Fruit fly (Drosophila melanogaster) whole organism, embryonic: ENCODE measurements around the gene CG33514.

Experiments used
- CG10147 ChIP-seq: fragments of 200-800 bp; sonication (Bioruptor generic); optimal IDR thresholded peaks from 2 replicates; lab custom pipeline; 2019; ENCODE audit warnings: missing biosample characterization, mild to moderate bottlenecking, missing genetic modification characterization, moderate library complexity
- CG10431 ChIP-seq: fragments of 200-800 bp; sonication (Bioruptor generic); optimal IDR thresholded peaks from 3 replicates; lab custom pipeline; 2018; ENCODE audit warnings: missing biosample characterization, mild to moderate bottlenecking, missing genetic modification characterization
- CG12155 ChIP-seq: fragments of 200-800 bp; sonication (Bioruptor generic); optimal IDR thresholded peaks from 3 replicates; lab custom pipeline; 2016; ENCODE audit warnings: missing biosample characterization, missing genetic modification characterization
- CG12236 ChIP-seq: fragments of 200-800 bp; sonication (Bioruptor generic); optimal IDR thresholded peaks from 2 replicates; lab custom pipeline; 2016; ENCODE audit warnings: missing biosample characterization, missing genetic modification characterization
- CG13123 ChIP-seq: fragments of 200-800 bp; sonication (Bioruptor generic); optimal IDR thresholded peaks from 2 replicates; lab custom pipeline; 2016; ENCODE audit warnings: missing biosample characterization, missing genetic modification characterization
- CG13624 ChIP-seq: fragments of 200-800 bp; sonication (Bioruptor generic); optimal IDR thresholded peaks from 2 replicates; lab custom pipeline; 2016; ENCODE audit warnings: missing biosample characterization, missing genetic modification characterization
- CG15011 ChIP-seq: fragments of 200-800 bp; sonication (Bioruptor generic); optimal IDR thresholded peaks from 3 replicates; lab custom pipeline; 2018; ENCODE audit warnings: missing biosample characterization, mild to moderate bottlenecking, missing genetic modification characterization
- CG2875 ChIP-seq: fragments of 200-800 bp; sonication (Bioruptor generic); optimal IDR thresholded peaks from 2 replicates; lab custom pipeline; 2017; ENCODE audit warnings: missing biosample characterization, mild to moderate bottlenecking, missing genetic modification characterization, missing genetic modification reagents
- CG31441 ChIP-seq: fragments of 200-800 bp; sonication (Bioruptor generic); IDR thresholded peaks from 2 replicates; pipeline ENCODE4 v1.3.6; 2022; ENCODE audit warnings: missing biosample characterization, missing genetic modification characterization
- CG3281 ChIP-seq: fragments of 200-800 bp; sonication (Bioruptor generic); optimal IDR thresholded peaks from 3 replicates; lab custom pipeline; 2017; ENCODE audit warnings: missing biosample characterization, mild to moderate bottlenecking, missing genetic modification characterization
- CG4282 ChIP-seq: fragments of 200-800 bp; sonication (Bioruptor generic); optimal IDR thresholded peaks from 2 replicates; lab custom pipeline; 2016; ENCODE audit warnings: missing biosample characterization, missing genetic modification characterization
- CG6813 ChIP-seq: fragments of 200-800 bp; sonication (Bioruptor generic); optimal IDR thresholded peaks from 2 replicates; lab custom pipeline; 2017; ENCODE audit warnings: missing biosample characterization, missing genetic modification characterization, mild to moderate bottlenecking, moderate library complexity, missing genetic modification reagents
- CG6854 ChIP-seq: fragments of 200-800 bp; sonication (Bioruptor generic); optimal IDR thresholded peaks from 3 replicates; lab custom pipeline; 2017; ENCODE audit warnings: missing biosample characterization, mild to moderate bottlenecking, missing genetic modification characterization
- CG7372 ChIP-seq: fragments of 200-800 bp; sonication (Bioruptor generic); IDR thresholded peaks from 2 replicates; pipeline ENCODE4 v1.3.6; 2022; ENCODE audit warnings: missing biosample characterization, missing genetic modification characterization
- CG7556 ChIP-seq: fragments of 200-800 bp; sonication (Bioruptor generic); optimal IDR thresholded peaks from 2 replicates; lab custom pipeline; 2017; ENCODE audit warnings: missing biosample characterization, mild to moderate bottlenecking, missing genetic modification characterization
- CG8281 ChIP-seq: fragments of 200-800 bp; sonication (Bioruptor generic); optimal IDR thresholded peaks from 2 replicates; lab custom pipeline; 2018; ENCODE audit warnings: missing biosample characterization, mild to moderate bottlenecking, missing genetic modification characterization, moderate library complexity
- CG8765 ChIP-seq: fragments of 200-800 bp; sonication (Bioruptor generic); IDR thresholded peaks from 2 replicates; pipeline ENCODE4 v1.3.6; 2022; ENCODE audit warnings: missing biosample characterization, missing genetic modification characterization
- CG8944 ChIP-seq: fragments of 200-800 bp; sonication (Bioruptor generic); optimal IDR thresholded peaks from 3 replicates; lab custom pipeline; 2016; ENCODE audit warnings: missing biosample characterization, missing genetic modification characterization
- CHES-1-like ChIP-seq: fragments of 200-800 bp; sonication (Bioruptor generic); optimal IDR thresholded peaks from 2 replicates; lab custom pipeline; 2016; ENCODE audit warnings: missing biosample characterization, missing genetic modification characterization
- CTCF ChIP-seq: fragments of 200-800 bp; sonication (Bioruptor generic); optimal IDR thresholded peaks from 2 replicates; lab custom pipeline; 2017; ENCODE audit warnings: missing biosample characterization, mild to moderate bottlenecking, missing genetic modification characterization, moderate library complexity
- Dad ChIP-seq: fragments of 200-800 bp; sonication (Bioruptor generic); optimal IDR thresholded peaks from 3 replicates; lab custom pipeline; 2016; ENCODE audit warnings: missing biosample characterization, missing genetic modification characterization
- Dip2 ChIP-seq: fragments of 200-800 bp; sonication (Bioruptor generic); IDR thresholded peaks from 2 replicates; pipeline ENCODE4 v1.3.6; 2022; ENCODE audit warnings: missing biosample characterization, missing genetic modification characterization
- Doc3 ChIP-seq: fragments of 200-800 bp; sonication (Bioruptor generic); IDR thresholded peaks from 3 replicates; pipeline ENCODE4 v1.3.6; 2022; ENCODE audit warnings: missing biosample characterization, missing genetic modification characterization; ENCODE audit not compliant: partially characterized antibody
- E2f2 ChIP-seq: fragments of 200-800 bp; sonication (Bioruptor generic); IDR thresholded peaks from 2 replicates; pipeline ENCODE4 v1.3.6; 2022; ENCODE audit warnings: missing biosample characterization, missing genetic modification characterization
- Eip74EF ChIP-seq, 2 experiments: fragments of 200-800 bp in 1 of 2; fragments of >200 bp in 1 of 2; sonication (Bioruptor generic) in 1 of 2; optimal IDR thresholded peaks; 2 replicates each; lab custom pipeline; 2017 to 2019; ENCODE audit warnings: missing biosample characterization in 2 of 2, missing genetic modification characterization in 2 of 2, mild to moderate bottlenecking in 1 of 2, moderate library complexity in 1 of 2
- Ets65A ChIP-seq: fragments of 200-800 bp; sonication (Bioruptor generic); peaks from one replicate; lab custom pipeline; 2016; ENCODE audit warnings: missing biosample characterization, missing genetic modification characterization
- GATAe ChIP-seq: fragments of 200-800 bp; sonication (Bioruptor generic); conservative IDR thresholded peaks from 2 replicates; pipeline ENCODE4 v1.3.6; 2022; ENCODE audit warnings: missing biosample characterization, missing genetic modification characterization
- Hand ChIP-seq: fragments of 200-800 bp; sonication (Bioruptor generic); optimal IDR thresholded peaks from 2 replicates; lab custom pipeline; 2017; ENCODE audit warnings: mild to moderate bottlenecking, missing biosample characterization, missing genetic modification reagents, missing genetic modification characterization
- HmgZ ChIP-seq: fragments of 200-800 bp; sonication (Bioruptor generic); optimal IDR thresholded peaks from 2 replicates; lab custom pipeline; 2018; ENCODE audit warnings: missing biosample characterization, mild to moderate bottlenecking, missing genetic modification characterization
- Med ChIP-seq: fragments of 200-800 bp; sonication (Bioruptor generic); peaks from one replicate; lab custom pipeline; 2016; ENCODE audit warnings: missing biosample characterization, missing genetic modification characterization, mild to moderate bottlenecking, inconsistent platforms, moderate library complexity
- Myb ChIP-seq: fragments of 200-800 bp; sonication (Bioruptor generic); optimal IDR thresholded peaks from 2 replicates; lab custom pipeline; 2016; ENCODE audit warnings: missing biosample characterization, missing genetic modification characterization
- Side ChIP-seq: fragments of 200-800 bp; sonication (Bioruptor generic); optimal IDR thresholded peaks from 2 replicates; lab custom pipeline; 2016; ENCODE audit warnings: missing biosample characterization, missing genetic modification characterization
- Sox100B ChIP-seq: fragments of 200-800 bp; sonication (Bioruptor generic); optimal IDR thresholded peaks from 3 replicates; lab custom pipeline; 2018; ENCODE audit warnings: missing biosample characterization, mild to moderate bottlenecking, missing genetic modification characterization
- Spps ChIP-seq: fragments of 200-800 bp; sonication (Bioruptor generic); optimal IDR thresholded peaks from 2 replicates; lab custom pipeline; 2018; ENCODE audit warnings: missing biosample characterization, mild to moderate bottlenecking, missing genetic modification characterization
- YL-1 ChIP-seq: fragments of 200-800 bp; sonication (Bioruptor generic); optimal IDR thresholded peaks from 3 replicates; lab custom pipeline; 2017; ENCODE audit warnings: missing biosample characterization, mild to moderate bottlenecking, missing genetic modification characterization
- bbx ChIP-seq: fragments of 200-800 bp; sonication (Bioruptor generic); IDR thresholded peaks from 2 replicates; pipeline ENCODE4 v1.3.6; 2022; ENCODE audit warnings: missing biosample characterization, missing genetic modification characterization; ENCODE audit not compliant: partially characterized antibody
- br ChIP-seq: fragments of >200 bp; optimal IDR thresholded peaks from 2 replicates; lab custom pipeline; 2017
- cg ChIP-seq: fragments of 200-800 bp; sonication (Bioruptor generic); optimal IDR thresholded peaks from 3 replicates; lab custom pipeline; 2019; ENCODE audit warnings: missing biosample characterization, mild to moderate bottlenecking, missing genetic modification characterization, moderate library complexity
- danr ChIP-seq: fragments of 200-800 bp; sonication (Bioruptor generic); IDR thresholded peaks from 2 replicates; pipeline ENCODE4 v1.3.6; 2022; ENCODE audit warnings: missing biosample characterization, missing genetic modification characterization
- ems ChIP-seq: fragments of 200-800 bp; sonication (Bioruptor generic); optimal IDR thresholded peaks from 3 replicates; lab custom pipeline; 2016; ENCODE audit warnings: missing biosample characterization, missing genetic modification characterization
- en ChIP-seq: fragments of 200-800 bp; sonication (Bioruptor generic); optimal IDR thresholded peaks from 2 replicates; lab custom pipeline; 2016; ENCODE audit warnings: missing biosample characterization, missing genetic modification characterization
- ftz-f1 ChIP-seq: fragments of 200-800 bp; sonication (Bioruptor generic); optimal IDR thresholded peaks from 2 replicates; lab custom pipeline; 2016; ENCODE audit warnings: missing biosample characterization, missing genetic modification characterization
- fu2 ChIP-seq: fragments of 200-800 bp; sonication (Bioruptor generic); optimal IDR thresholded peaks from 2 replicates; lab custom pipeline; 2016; ENCODE audit warnings: missing biosample characterization, missing genetic modification characterization
- gcm2 ChIP-seq: fragments of 200-800 bp; sonication (Bioruptor generic); optimal IDR thresholded peaks from 2 replicates; lab custom pipeline; 2016; ENCODE audit warnings: missing biosample characterization, missing genetic modification characterization
- ken ChIP-seq: fragments of 200-800 bp; sonication (Bioruptor generic); IDR thresholded peaks from 3 replicates; pipeline ENCODE4 v1.3.6; 2022; ENCODE audit warnings: missing biosample characterization, missing genetic modification characterization
- mld ChIP-seq: fragments of 200-800 bp; sonication (Bioruptor generic); IDR thresholded peaks from 3 replicates; pipeline ENCODE4 v1.3.6; 2022; ENCODE audit warnings: missing biosample characterization, missing genetic modification characterization; ENCODE audit not compliant: partially characterized antibody
- pb ChIP-seq: fragments of 200-800 bp; sonication (Bioruptor generic); optimal IDR thresholded peaks from 3 replicates; lab custom pipeline; 2016; ENCODE audit warnings: missing biosample characterization, missing genetic modification characterization
- phol ChIP-seq: fragments of 200-800 bp; sonication (Bioruptor generic); optimal IDR thresholded peaks from 3 replicates; lab custom pipeline; 2018; ENCODE audit warnings: missing biosample characterization, mild to moderate bottlenecking, missing genetic modification characterization, moderate library complexity
- ssp ChIP-seq: fragments of 200-800 bp; sonication (Bioruptor generic); IDR thresholded peaks from 2 replicates; pipeline ENCODE4 v1.3.6; 2022; ENCODE audit warnings: missing biosample characterization, missing genetic modification characterization
- stc ChIP-seq: fragments of 200-800 bp; sonication (Bioruptor generic); IDR thresholded peaks from 2 replicates; pipeline ENCODE4 v1.3.6; 2022; ENCODE audit warnings: missing biosample characterization, missing genetic modification characterization
- trem ChIP-seq: fragments of 200-800 bp; optimal IDR thresholded peaks from 3 replicates; lab custom pipeline; 2019; ENCODE audit warnings: missing biosample characterization, mild to moderate bottlenecking, missing genetic modification characterization, moderate library complexity
- twi ChIP-seq: fragments of 200-800 bp; optimal IDR thresholded peaks from 2 replicates; lab custom pipeline; 2019; ENCODE audit warnings: missing biosample characterization, mild to moderate bottlenecking, missing genetic modification characterization, moderate library complexity
- vvl ChIP-seq: fragments of 200-800 bp; sonication (Bioruptor generic); IDR thresholded peaks from 2 replicates; pipeline ENCODE4 v1.3.6; 2022; ENCODE audit warnings: missing biosample characterization, missing genetic modification characterization
- z ChIP-seq: fragments of 200-800 bp; sonication (Bioruptor generic); IDR thresholded peaks from 3 replicates; pipeline ENCODE4 v1.3.6; 2022; ENCODE audit warnings: missing biosample characterization, missing genetic modification characterization

CG33514 gene

DNA sequence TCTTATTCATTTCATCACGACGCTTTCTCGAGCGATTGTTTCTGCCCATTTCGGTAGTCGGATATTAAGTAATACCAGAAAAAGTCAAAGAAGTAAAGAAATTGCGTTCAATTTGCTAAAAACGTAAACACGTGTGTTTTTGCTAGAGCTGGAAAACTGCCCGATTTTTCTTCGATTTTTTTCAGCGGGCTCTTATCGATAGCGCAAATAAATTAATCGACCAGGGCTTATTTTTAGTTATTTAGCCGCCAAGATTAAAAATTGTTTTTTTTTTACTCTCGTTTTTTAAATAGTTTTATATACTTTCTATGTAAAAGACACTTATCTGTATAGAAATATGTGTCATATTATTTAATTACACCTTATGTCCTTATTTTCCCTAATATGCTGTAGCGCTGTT lies 40.7 kb downstream of the CG33514 start, which contains the start of gene CG15019 (continued):
- no peak for TF ChIP-seq gcm2 (GFP tag; lab: Kevin White, UChicago)
- no peak for TF ChIP-seq CG31441 (GFP tag; lab: Robert Waterston, UW)
- TF ChIP-seq Myb (GFP tag; lab: Kevin White, UChicago): no peak
- peak; percentile 64 for TF ChIP-seq YL-1 (GFP tag; lab: Kevin White, UChicago)
- TF ChIP-seq twi: no peak
- TF ChIP-seq CG12155 (GFP tag; lab: Kevin White, UChicago): no peak
- TF ChIP-seq Med (GFP tag; lab: Kevin White, UChicago): peak; percentile 27
- TF ChIP-seq CG8281 (tag; lab: Kevin White, UChicago): no peak
- no peak for TF ChIP-seq CG10431 (GFP tag; lab: Kevin White, UChicago)
- no peak for TF ChIP-seq br (lab: Kevin White, UChicago)
- TF ChIP-seq CG13624 (GFP tag; lab: Kevin White, UChicago): peak; percentile 20
- no peak for TF ChIP-seq CG6813 (GFP tag; lab: Kevin White, UChicago)
- TF ChIP-seq trem (tag; lab: Kevin White, UChicago): peak; percentile 10
- TF ChIP-seq HmgZ (tag; lab: Kevin White, UChicago): no peak
- no peak for TF ChIP-seq danr
- TF ChIP-seq Doc3 (GFP tag; lab: Robert Waterston, UW): peak; percentile 50; the same call in 1 of the 3 replicates
- no peak for TF ChIP-seq CG12236 (GFP tag; lab: Kevin White, UChicago)
- no peak for TF ChIP-seq Sox100B
- no peak for TF ChIP-seq vvl (GFP tag; lab: Robert Waterston, UW)
- TF ChIP-seq ems (GFP tag; lab: Kevin White, UChicago): no peak
- no peak for TF ChIP-seq z (GFP tag; lab: Robert Waterston, UW)
- no peak for TF ChIP-seq CG13123 (GFP tag; lab: Kevin White, UChicago)
- TF ChIP-seq Ets65A: no peak
- TF ChIP-seq CG3281 (GFP tag; lab: Kevin White, UChicago): no peak
- TF ChIP-seq Side (GFP tag; lab: Kevin White, UChicago): no peak
- no peak for TF ChIP-seq CG15011 (GFP tag; lab: Kevin White, UChicago)
- no peak for TF ChIP-seq CTCF (GFP tag; lab: Kevin White, UChicago)
- no peak for TF ChIP-seq cg (GFP tag; lab: Kevin White, UChicago)
- no peak for TF ChIP-seq CHES-1-like (GFP tag; lab: Kevin White, UChicago)
- TF ChIP-seq Dad: no peak
- no peak for TF ChIP-seq CG10147 (GFP tag; lab: Kevin White, UChicago)
- TF ChIP-seq CG8944 (GFP tag; lab: Kevin White, UChicago): no peak
- TF ChIP-seq Hand (GFP tag; lab: Kevin White, UChicago): no peak
- TF ChIP-seq CG8765 (GFP tag; lab: Robert Waterston, UW): no peak
- no peak for TF ChIP-seq CG7372 (GFP tag; lab: Robert Waterston, UW)
- no peak for TF ChIP-seq Eip74EF (GFP tag; optimal IDR thresholded peaks at IDR 0.05; lab: Kevin White, UChicago)
- TF ChIP-seq ssp (GFP tag; lab: Robert Waterston, UW): no peak
- no peak for TF ChIP-seq ftz-f1
- TF ChIP-seq ken (GFP tag; lab: Robert Waterston, UW): no peak
- no peak for TF ChIP-seq GATAe (GFP tag; lab: Robert Waterston, UW)
- TF ChIP-seq phol (tag; lab: Kevin White, UChicago): peak; percentile 4
- no peak for TF ChIP-seq Dip2 (GFP tag; lab: Robert Waterston, UW)
- TF ChIP-seq Spps: no peak
- no peak for TF ChIP-seq stc (GFP tag; lab: Robert Waterston, UW)
- peak; percentile 95 for TF ChIP-seq E2f2 (GFP tag; lab: Robert Waterston, UW)
- TF ChIP-seq CG4282 (GFP tag; lab: Kevin White, UChicago): no peak
- TF ChIP-seq bbx (GFP tag; lab: Robert Waterston, UW): peak; percentile 82
- no peak for TF ChIP-seq fu2
- TF ChIP-seq CG7556 (GFP tag; lab: Kevin White, UChicago): no peak
- TF ChIP-seq mld (GFP tag; lab: Robert Waterston, UW): no peak
- no peak for TF ChIP-seq CG6854 (GFP tag; lab: Kevin White, UChicago)
- no peak for TF ChIP-seq en (GFP tag; lab: Kevin White, UChicago)
- no peak for TF ChIP-seq pb (GFP tag; lab: Kevin White, UChicago)
- no peak for TF ChIP-seq CG2875
